Fruit fly (Drosophila melanogaster) whole organism, wandering third instar larva: ENCODE measurements around the gene vers.

Source experiments
- CG9705 ChIP-seq: fragments of 200-800 bp; sonication (Bioruptor generic); optimal IDR thresholded peaks from 2 replicates; lab custom pipeline; 2018; ENCODE audit warnings: missing biosample characterization, mild to moderate bottlenecking, missing genetic modification characterization
- Dfd ChIP-seq: fragments of >200 bp; optimal IDR thresholded peaks from 2 replicates; lab custom pipeline; 2017; ENCODE audit warnings: missing biosample characterization, missing genetic modification characterization
- Hr83 ChIP-seq: fragments of 200-300 bp; sonication (Bioruptor generic); optimal IDR thresholded peaks from 2 replicates; lab custom pipeline; 2016; ENCODE audit warnings: missing biosample characterization, mild to moderate bottlenecking, missing genetic modification characterization, moderate library complexity; ENCODE audit not compliant: poor library complexity, severe bottlenecking
- Jra ChIP-seq: sonication (Bioruptor generic); optimal IDR thresholded peaks from 2 replicates; lab custom pipeline; 2016; ENCODE audit warnings: missing biosample characterization, missing genetic modification characterization
- Rel ChIP-seq, 2 experiments: fragments of 200-800 bp; sonication (Bioruptor generic) in 1 of 2; optimal IDR thresholded peaks; 2 replicates in 1 of 2; 3 replicates in 1 of 2; lab custom pipeline; 2016 to 2019; ENCODE audit warnings: mild to moderate bottlenecking in 2 of 2, missing biosample characterization in 2 of 2, missing genetic modification characterization in 2 of 2, moderate library complexity in 1 of 2
- Sp1 ChIP-seq: fragments of 200-800 bp; sonication (Bioruptor generic); optimal IDR thresholded peaks from 3 replicates; lab custom pipeline; 2019; ENCODE audit warnings: missing biosample characterization, mild to moderate bottlenecking, missing genetic modification characterization, moderate library complexity
- dl ChIP-seq, 2 experiments: fragments of 175-275, 200-275 bp in 1 of 2; fragments of 200-275 bp in 1 of 2; sonication (Bioruptor generic); optimal IDR thresholded peaks; lab custom pipeline; 2018; ENCODE audit warnings: mild to moderate bottlenecking in 2 of 2, missing biosample characterization in 2 of 2, missing genetic modification characterization in 2 of 2, moderate library complexity in 2 of 2; ENCODE audit not compliant: partially characterized antibody in 2 of 2, insufficient read depth in 1 of 2
- dsf ChIP-seq: sonication (Bioruptor generic); optimal IDR thresholded peaks from 2 replicates; lab custom pipeline; 2016; ENCODE audit warnings: missing biosample characterization, missing genetic modification characterization, borderline replicate concordance
- foxo ChIP-seq, 2 experiments: fragments of 200-800 bp; sonication (Bioruptor generic); optimal IDR thresholded peaks; 2 replicates in 1 of 2; 3 replicates in 1 of 2; lab custom pipeline; 2016 to 2017; ENCODE audit warnings: missing biosample characterization in 2 of 2, missing genetic modification characterization in 2 of 2
- h ChIP-seq: fragments of 200-800 bp; sonication (Bioruptor generic); optimal IDR thresholded peaks from 3 replicates; lab custom pipeline; 2016; ENCODE audit warnings: missing biosample characterization, mild to moderate bottlenecking, missing genetic modification characterization
- lola ChIP-seq: fragments of >200 bp; optimal IDR thresholded peaks from 2 replicates; lab custom pipeline; 2017; ENCODE audit warnings: missing biosample characterization, missing genetic modification characterization
- psq ChIP-seq: fragments of 200-800 bp; sonication (Bioruptor generic); optimal IDR thresholded peaks from 3 replicates; lab custom pipeline; 2017; ENCODE audit warnings: missing biosample characterization, mild to moderate bottlenecking, missing genetic modification characterization, moderate library complexity
- tai ChIP-seq: sonication (Bioruptor generic); optimal IDR thresholded peaks from 2 replicates; lab custom pipeline; 2016; ENCODE audit warnings: missing biosample characterization, missing genetic modification characterization
- usp ChIP-seq: fragments of >200 bp; optimal IDR thresholded peaks from 2 replicates; lab custom pipeline; 2017; ENCODE audit warnings: missing biosample characterization, missing genetic modification characterization

dm6 chr3L:12163693-12164092 lies 47.8 kb downstream of the vers start, which contains the start of gene CG9760:
- TF ChIP-seq dl (GFP tag; optimal IDR thresholded peaks at IDR 0.05; lab: Kevin White, UChicago; ENCODE audit: insufficient read depth in 1 of 2, partially characterized antibody in 2 of 2), result no peak
- TF ChIP-seq usp (GFP tag; lab: Kevin White, UChicago), result no peak
- TF ChIP-seq lola (GFP tag; lab: Kevin White, UChicago), result no peak
- no peak for TF ChIP-seq Hr83 (GFP tag; lab: Kevin White, UChicago)
- TF ChIP-seq CG9705 (GFP tag; lab: Kevin White, UChicago), result no peak
- TF ChIP-seq Sp1, result no peak
- no peak for TF ChIP-seq tai (GFP tag; lab: Kevin White, UChicago)
- no peak for TF ChIP-seq psq (GFP tag; lab: Kevin White, UChicago)
- no peak for TF ChIP-seq foxo (GFP tag; optimal IDR thresholded peaks at IDR 0.05; lab: Kevin White, UChicago)
- no peak for TF ChIP-seq Rel (GFP tag; optimal IDR thresholded peaks at IDR 0.05; lab: Kevin White, UChicago)
- TF ChIP-seq Rel (tag; optimal IDR thresholded peaks at IDR 0.05; lab: Kevin White, UChicago), result no peak
- TF ChIP-seq Jra (GFP tag; lab: Kevin White, UChicago), result no peak
- no peak for TF ChIP-seq Dfd (GFP tag; lab: Kevin White, UChicago)
- no peak for TF ChIP-seq h (GFP tag; lab: Kevin White, UChicago)
- TF ChIP-seq dsf (GFP tag; lab: Kevin White, UChicago), result no peak
